Fruit fly (Drosophila melanogaster) whole organism, wandering third instar larva: ENCODE results near the gene CG42340.

Experiments
- Dfd ChIP-seq: fragments of >200 bp; optimal IDR thresholded peaks from 2 replicates; lab custom pipeline; 2017; ENCODE audit warnings: missing biosample characterization, missing genetic modification characterization
- GATAd ChIP-seq: sonication (Bioruptor generic); optimal IDR thresholded peaks from 2 replicates; lab custom pipeline; 2016; ENCODE audit warnings: missing biosample characterization, missing genetic modification characterization
- Jra ChIP-seq: sonication (Bioruptor generic); optimal IDR thresholded peaks from 2 replicates; lab custom pipeline; 2016; ENCODE audit warnings: missing biosample characterization, missing genetic modification characterization
- Mio ChIP-seq: sonication (Bioruptor generic); optimal IDR thresholded peaks from 2 replicates; lab custom pipeline; 2016; ENCODE audit warnings: missing biosample characterization, missing genetic modification characterization
- OdsH ChIP-seq: fragments of 200-800 bp; sonication (Bioruptor generic); optimal IDR thresholded peaks from 2 replicates; lab custom pipeline; 2016; ENCODE audit warnings: missing biosample characterization, mild to moderate bottlenecking, missing genetic modification characterization
- dmrt93B ChIP-seq: fragments of 200-800 bp; sonication (Bioruptor generic); optimal IDR thresholded peaks from 2 replicates; lab custom pipeline; 2018; ENCODE audit warnings: missing biosample characterization, mild to moderate bottlenecking, missing genetic modification characterization
- ey ChIP-seq: fragments of 200-800 bp; sonication (Bioruptor generic); optimal IDR thresholded peaks from 2 replicates; lab custom pipeline; 2016; ENCODE audit warnings: missing biosample characterization, missing genetic modification characterization
- foxo ChIP-seq, 2 experiments: fragments of 200-800 bp; sonication (Bioruptor generic); optimal IDR thresholded peaks; 2 replicates in 1 of 2; 3 replicates in 1 of 2; lab custom pipeline; 2016 to 2017; ENCODE audit warnings: missing biosample characterization in 2 of 2, missing genetic modification characterization in 2 of 2
- fru ChIP-seq: fragments of 200-800 bp; sonication (Bioruptor generic); optimal IDR thresholded peaks from 3 replicates; lab custom pipeline; 2016; ENCODE audit warnings: missing biosample characterization, mild to moderate bottlenecking, missing genetic modification characterization
- lola ChIP-seq: fragments of >200 bp; optimal IDR thresholded peaks from 2 replicates; lab custom pipeline; 2017; ENCODE audit warnings: missing biosample characterization, missing genetic modification characterization
- pan ChIP-seq: fragments of >200 bp; optimal IDR thresholded peaks from 2 replicates; lab custom pipeline; 2017
- psq ChIP-seq: fragments of 200-800 bp; sonication (Bioruptor generic); optimal IDR thresholded peaks from 3 replicates; lab custom pipeline; 2017; ENCODE audit warnings: missing biosample characterization, mild to moderate bottlenecking, missing genetic modification characterization, moderate library complexity
- usp ChIP-seq: fragments of >200 bp; optimal IDR thresholded peaks from 2 replicates; lab custom pipeline; 2017; ENCODE audit warnings: missing biosample characterization, missing genetic modification characterization

dm6 chrX:6545862-6546270, 21.7 kb upstream of the CG42340 start:
- TF ChIP-seq usp (GFP tag; lab: Kevin White, UChicago) (no peak), pan (lab: Kevin White, UChicago) (no peak), ey (GFP tag; lab: Kevin White, UChicago) (no peak), Dfd (GFP tag; lab: Kevin White, UChicago) (no peak), Jra (peak; percentile 21), foxo (GFP tag; optimal IDR thresholded peaks at IDR 0.05; lab: Kevin White, UChicago) (no peak), OdsH (GFP tag; lab: Kevin White, UChicago) (no peak), Mio (GFP tag; lab: Kevin White, UChicago) (no peak), psq (GFP tag; lab: Kevin White, UChicago) (no peak), dmrt93B (GFP tag; lab: Kevin White, UChicago) (no peak), GATAd (GFP tag; lab: Kevin White, UChicago) (no peak), fru (GFP tag; lab: Kevin White, UChicago) (no peak), lola (no peak)
